1 fruit fly cellular context compared by ENCODE assay signal in the genomic region with DNA sequence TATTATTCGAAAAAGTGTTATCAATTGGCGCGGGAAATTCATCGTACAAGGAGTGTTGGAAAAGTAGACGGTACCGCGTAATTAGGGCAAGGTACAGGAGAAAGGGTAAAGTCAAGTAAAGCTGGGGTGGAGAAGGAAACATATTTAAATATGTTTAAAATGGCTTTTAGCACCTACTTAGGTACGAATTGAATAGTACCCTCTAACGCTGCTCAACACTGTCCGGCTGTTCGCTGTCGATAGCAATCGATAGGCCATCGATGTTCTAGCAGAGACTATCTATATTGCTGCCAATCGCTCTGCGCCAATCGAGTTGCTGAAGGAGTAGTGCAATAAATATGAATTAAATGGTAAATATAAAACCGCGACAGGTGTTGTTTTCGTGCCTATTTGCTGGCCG.
TF ChIP-seq lines count a peak whose summit lies in the region.

Gene X11L (plus strand): TSS at position 279 of the 400 bp plus-strand sequence.

TF ChIP-seq in whole organism, embryonic, 481 proteins besides CTCF, POLR2A, EP300 and RAD21 (continued from another document and continues in another):
- TF ChIP-seq CG31388 (GFP tag; optimal IDR thresholded peaks at IDR 0.05; lab: Kevin White, UChicago) (peak; percentile 43), CG11456 (GFP tag; IDR thresholded peaks at IDR 0.05; lab: Robert Waterston, UW) (peak; percentile 77), CG30403 (GFP tag; optimal IDR thresholded peaks at IDR 0.05; lab: Kevin White, UChicago) (peak; percentile 78), gt (GFP tag; IDR thresholded peaks at IDR 0.05; lab: Robert Waterston, UW) (no peak), CG14441 (GFP tag; IDR thresholded peaks at IDR 0.05; lab: Robert Waterston, UW) (peak; percentile 52; the same call in 1 of the 2 replicates), oc (tag; optimal IDR thresholded peaks at IDR 0.05; lab: Kevin White, UChicago) (no peak), slbo (GFP tag; IDR thresholded peaks at IDR 0.05; lab: Robert Waterston, UW) (peak; percentile 81), cg (GFP tag; optimal IDR thresholded peaks at IDR 0.05; lab: Kevin White, UChicago) (no peak), az2 (GFP tag; optimal IDR thresholded peaks at IDR 0.05; lab: Kevin White, UChicago) (peak; percentile 72), emc (GFP tag; optimal IDR thresholded peaks at IDR 0.05; lab: Kevin White, UChicago) (peak; percentile 52), CG12299 (tag; optimal IDR thresholded peaks at IDR 0.05; lab: Kevin White, UChicago) (no peak), tup (GFP tag; optimal IDR thresholded peaks at IDR 0.05; lab: Kevin White, UChicago) (peak; percentile 68), CG7372 (GFP tag; IDR thresholded peaks at IDR 0.05; lab: Robert Waterston, UW) (peak; percentile 48; the same call in 1 of the 2 replicates), Drgx (GFP tag; IDR thresholded peaks at IDR 0.05; lab: Robert Waterston, UW) (peak; percentile 56; the same call in 1 of the 2 replicates), Sin3A (optimal IDR thresholded peaks at IDR 0.05; lab: Kevin White, UChicago) (peak; percentile 65), bsh (GFP tag; optimal IDR thresholded peaks at IDR 0.05; lab: Kevin White, UChicago) (peak in 1 of 2 experiments; percentile 56), Lpt (GFP tag; optimal IDR thresholded peaks at IDR 0.05; lab: Kevin White, UChicago) (no peak), ftz-f1 (GFP tag; optimal IDR thresholded peaks at IDR 0.05; lab: Kevin White, UChicago) (peak; percentile 30), vfl (GFP tag; optimal IDR thresholded peaks at IDR 0.05; lab: Kevin White, UChicago) (peak; percentile 79), CG13287 (GFP tag; IDR thresholded peaks at IDR 0.05; lab: Robert Waterston, UW; ENCODE audit: partially characterized antibody) (peak; percentile 89), ci (GFP tag; IDR thresholded peaks at IDR 0.05; lab: Robert Waterston, UW) (peak; percentile 83), CG16813 (GFP tag; IDR thresholded peaks at IDR 0.05; lab: Robert Waterston, UW; ENCODE audit: partially characterized antibody) (peak; percentile 91), vnd (GFP tag; IDR thresholded peaks at IDR 0.05; lab: Robert Waterston, UW; ENCODE audit: partially characterized antibody) (peak; percentile 83), CG14965 (GFP tag; optimal IDR thresholded peaks at IDR 0.05; lab: Kevin White, UChicago; ENCODE audit: borderline replicate concordance) (no peak), Scr (GFP tag; IDR thresholded peaks at IDR 0.05; lab: Robert Waterston, UW; ENCODE audit: partially characterized antibody) (peak; percentile 89), Pdp1 (GFP tag; optimal IDR thresholded peaks at IDR 0.05; lab: Kevin White, UChicago) (peak; percentile 65 to 75), sd (tag; optimal IDR thresholded peaks at IDR 0.05; lab: Kevin White, UChicago) (no peak), MBD-R2 (GFP tag; IDR thresholded peaks at IDR 0.05; lab: Robert Waterston, UW) (peak; percentile 83), ems (GFP tag; optimal IDR thresholded peaks at IDR 0.05; lab: Kevin White, UChicago) (peak; percentile 59), salm (tag; optimal IDR thresholded peaks at IDR 0.05; lab: Kevin White, UChicago) (no peak), CG4328 (GFP tag; optimal IDR thresholded peaks at IDR 0.05; lab: Kevin White, UChicago) (no peak), peb (GFP tag; IDR thresholded peaks at IDR 0.05; lab: Robert Waterston, UW) (peak; percentile 31; the same call in 1 of the 2 replicates), danr (GFP tag; IDR thresholded peaks at IDR 0.05; lab: Robert Waterston, UW) (no peak), dmrt99B (tag; optimal IDR thresholded peaks at IDR 0.05; lab: Kevin White, UChicago) (no peak), Myb (GFP tag; optimal IDR thresholded peaks at IDR 0.05; lab: Kevin White, UChicago) (peak; percentile 81), Gug (GFP tag; IDR thresholded peaks at IDR 0.05; lab: Robert Waterston, UW) (peak; percentile 70; the same call in 3 of the 4 replicates), CG7357 (GFP tag; IDR thresholded peaks at IDR 0.05; lab: Robert Waterston, UW) (peak; percentile 24; the same call in 1 of the 3 replicates), kah (GFP tag; optimal IDR thresholded peaks at IDR 0.05; lab: Kevin White, UChicago) (no peak), HHEX (GFP tag; optimal IDR thresholded peaks at IDR 0.05; lab: Kevin White, UChicago) (peak; percentile 66), Dip2 (GFP tag; IDR thresholded peaks at IDR 0.05; lab: Robert Waterston, UW) (no peak), CG11093 (GFP tag; IDR thresholded peaks at IDR 0.05; lab: Robert Waterston, UW) (no peak; the same call in 2 of the 3 replicates), CG12236 (GFP tag; optimal IDR thresholded peaks at IDR 0.05; lab: Kevin White, UChicago) (peak; percentile 37), CG13624 (GFP tag; optimal IDR thresholded peaks at IDR 0.05; lab: Kevin White, UChicago) (peak; percentile 69), Adf1 (GFP tag; IDR thresholded peaks at IDR 0.05; lab: Robert Waterston, UW) (peak; percentile 59), tx (GFP tag; optimal IDR thresholded peaks at IDR 0.05; lab: Kevin White, UChicago) (peak; percentile 70), Sry-δ (GFP tag; optimal IDR thresholded peaks at IDR 0.05; lab: Kevin White, UChicago) (peak; percentile 82), Ets97D (GFP tag; optimal IDR thresholded peaks at IDR 0.05; lab: Kevin White, UChicago) (peak; percentile 82), CG8359 (GFP tag; optimal IDR thresholded peaks at IDR 0.05; lab: Kevin White, UChicago; ENCODE audit: borderline replicate concordance) (no peak), CG2712 (tag; optimal IDR thresholded peaks at IDR 0.05; lab: Kevin White, UChicago) (peak; percentile 48), CG18764 (GFP tag; optimal IDR thresholded peaks at IDR 0.05; lab: Kevin White, UChicago) (peak; percentile 64), wek (GFP tag; optimal IDR thresholded peaks at IDR 0.05; lab: Kevin White, UChicago) (peak; percentile 8), Xrp1 (GFP tag; IDR thresholded peaks at IDR 0.05; lab: Robert Waterston, UW) (peak; percentile 70), CG33213 (GFP tag; optimal IDR thresholded peaks at IDR 0.05; lab: Kevin White, UChicago) (peak; percentile 76), CHES-1-like (GFP tag; optimal IDR thresholded peaks at IDR 0.05; lab: Kevin White, UChicago) (peak; percentile 79), CG9609 (GFP tag; optimal IDR thresholded peaks at IDR 0.05; lab: Kevin White, UChicago) (peak; percentile 78), Hmx (GFP tag; optimal IDR thresholded peaks at IDR 0.05; lab: Kevin White, UChicago) (no peak), Fer1 (GFP tag; optimal IDR thresholded peaks at IDR 0.05; lab: Kevin White, UChicago) (peak; percentile 53), CG4360 (GFP tag; IDR thresholded peaks at IDR 0.05; lab: Robert Waterston, UW) (no peak), Atf3 (GFP tag; optimal IDR thresholded peaks at IDR 0.05; lab: Kevin White, UChicago) (peak; percentile 29), CG1024 (GFP tag; IDR thresholded peaks at IDR 0.05; lab: Robert Waterston, UW) (peak; percentile 63; the same call in 1 of the 2 replicates), CG10979 (tag; optimal IDR thresholded peaks at IDR 0.05; lab: Kevin White, UChicago) (peak; percentile 49), CG10462 (GFP tag; optimal IDR thresholded peaks at IDR 0.05; lab: Kevin White, UChicago) (no peak), CG9727 (GFP tag; optimal IDR thresholded peaks at IDR 0.05; lab: Kevin White, UChicago) (peak; percentile 59), lov (optimal IDR thresholded peaks at IDR 0.05; lab: Kevin White, UChicago) (no peak), lov (GFP tag; IDR thresholded peaks at IDR 0.05; lab: Robert Waterston, UW) (no peak), Fer3 (tag; optimal IDR thresholded peaks at IDR 0.05; lab: Kevin White, UChicago) (no peak), CG11560 (tag; IDR thresholded peaks at IDR 0.05; lab: Robert Waterston, UW) (peak; percentile 74; the same call in 2 of the 3 replicates), CG33557 (GFP tag; optimal IDR thresholded peaks at IDR 0.05; lab: Kevin White, UChicago) (peak; percentile 15), nmo (GFP tag; optimal IDR thresholded peaks at IDR 0.05; lab: Kevin White, UChicago) (peak; percentile 64), Ravus (GFP tag; IDR thresholded peaks at IDR 0.05; lab: Robert Waterston, UW) (no peak; the same call in 1 of the 2 replicates), Bdp1 (GFP tag; optimal IDR thresholded peaks at IDR 0.05; lab: Kevin White, UChicago) (peak; percentile 70), CG14667 (GFP tag; IDR thresholded peaks at IDR 0.05; lab: Robert Waterston, UW) (0 out of 2 replicates have a peak, but pooled peaks have one; percentile 14), CG17802 (tag; optimal IDR thresholded peaks at IDR 0.05; lab: Kevin White, UChicago) (no peak), ab (GFP tag; optimal IDR thresholded peaks at IDR 0.05; lab: Kevin White, UChicago) (peak; percentile 39), row (GFP tag; IDR thresholded peaks at IDR 0.05; lab: Robert Waterston, UW) (peak; percentile 69), CG12744 (GFP tag; optimal IDR thresholded peaks at IDR 0.05; lab: Kevin White, UChicago) (peak; percentile 50), sens-2 (GFP tag; IDR thresholded peaks at IDR 0.05; lab: Robert Waterston, UW) (no peak), CG42726 (GFP tag; IDR thresholded peaks at IDR 0.05; lab: Robert Waterston, UW; ENCODE audit: partially characterized antibody) (peak; percentile 90), CG15073 (GFP tag; optimal IDR thresholded peaks at IDR 0.05; lab: Kevin White, UChicago) (no peak), crp (GFP tag; optimal IDR thresholded peaks at IDR 0.05; lab: Kevin White, UChicago) (peak in 1 of 2 experiments; percentile 34), esg (GFP tag; conservative IDR thresholded peaks at IDR 0.05; lab: Robert Waterston, UW) (peak; percentile 28; the same call in 1 of the 2 replicates), unpg (GFP tag; optimal IDR thresholded peaks at IDR 0.05; lab: Kevin White, UChicago) (no peak), Bteb2 (GFP tag; optimal IDR thresholded peaks at IDR 0.05; lab: Kevin White, UChicago) (peak; percentile 55), lab (GFP tag; optimal IDR thresholded peaks at IDR 0.05; lab: Kevin White, UChicago) (no peak), ATbp (GFP tag; optimal IDR thresholded peaks at IDR 0.05; lab: Kevin White, UChicago) (peak; percentile 52), shn (GFP tag; optimal IDR thresholded peaks at IDR 0.05; lab: Kevin White, UChicago) (peak; percentile 73), CG10267 (tag; optimal IDR thresholded peaks at IDR 0.05; lab: Kevin White, UChicago) (peak; percentile 95), inv (GFP tag; IDR thresholded peaks at IDR 0.05; lab: Robert Waterston, UW; ENCODE audit: partially characterized antibody) (peak; percentile 85), HLH3B (GFP tag; IDR thresholded peaks at IDR 0.05; lab: Robert Waterston, UW) (peak; percentile 65; the same call in 1 of the 2 replicates), CG15479 (GFP tag; optimal IDR thresholded peaks at IDR 0.05; lab: Kevin White, UChicago) (no peak), Ada2b (GFP tag; IDR thresholded peaks at IDR 0.05; lab: Robert Waterston, UW) (peak; percentile 28; the same call in 1 of the 2 replicates), stwl (tag; optimal IDR thresholded peaks at IDR 0.05; lab: Kevin White, UChicago) (peak; percentile 90), schlank (tag; optimal IDR thresholded peaks at IDR 0.05; lab: Kevin White, UChicago) (no peak), CG12942 (GFP tag; optimal IDR thresholded peaks at IDR 0.05; lab: Kevin White, UChicago) (peak; percentile 64), Usf (GFP tag; optimal IDR thresholded peaks at IDR 0.05; lab: Kevin White, UChicago) (no peak), CG10147 (GFP tag; optimal IDR thresholded peaks at IDR 0.05; lab: Kevin White, UChicago) (no peak), CG9797 (GFP tag; optimal IDR thresholded peaks at IDR 0.05; lab: Kevin White, UChicago) (peak; percentile 13), CG3838 (GFP tag; optimal IDR thresholded peaks at IDR 0.05; lab: Kevin White, UChicago) (peak; percentile 20), CG6254 (GFP tag; optimal IDR thresholded peaks at IDR 0.05; lab: Kevin White, UChicago) (no peak), org-1 (GFP tag; optimal IDR thresholded peaks at IDR 0.05; lab: Kevin White, UChicago) (peak; percentile 47), dysf (GFP tag; IDR thresholded peaks at IDR 0.05; lab: Robert Waterston, UW) (peak; percentile 68), CG4424 (GFP tag; optimal IDR thresholded peaks at IDR 0.05; lab: Kevin White, UChicago) (peak; percentile 63), Hand (GFP tag; optimal IDR thresholded peaks at IDR 0.05; lab: Kevin White, UChicago) (no peak), pb (GFP tag; optimal IDR thresholded peaks at IDR 0.05; lab: Kevin White, UChicago) (peak; percentile 55), wdn (GFP tag; IDR thresholded peaks at IDR 0.05; lab: Robert Waterston, UW) (0 out of 2 replicates have a peak, but pooled peaks have one; percentile 42), CG17361 (GFP tag; IDR thresholded peaks at IDR 0.05; lab: Robert Waterston, UW) (no peak), zfh2 (GFP tag; optimal IDR thresholded peaks at IDR 0.05; lab: Kevin White, UChicago) (peak; percentile 84), gce (GFP tag; IDR thresholded peaks at IDR 0.05; lab: Robert Waterston, UW) (no peak), Hey (tag; optimal IDR thresholded peaks at IDR 0.05; lab: Kevin White, UChicago) (no peak), CG5953 (GFP tag; IDR thresholded peaks at IDR 0.05; lab: Robert Waterston, UW) (no peak), CG8924 (tag; optimal IDR thresholded peaks at IDR 0.05; lab: Kevin White, UChicago) (no peak), CG4820 (GFP tag; optimal IDR thresholded peaks at IDR 0.05; lab: Kevin White, UChicago) (peak; percentile 65), tna (GFP tag; IDR thresholded peaks at IDR 0.05; lab: Robert Waterston, UW; ENCODE audit: partially characterized antibody) (peak; percentile 87), Meics (GFP tag; optimal IDR thresholded peaks at IDR 0.05; lab: Kevin White, UChicago) (peak; percentile 66), CG11504 (tag; optimal IDR thresholded peaks at IDR 0.05; lab: Kevin White, UChicago) (no peak), Rfx (GFP tag; IDR thresholded peaks at IDR 0.05; lab: Robert Waterston, UW) (peak; percentile 84), CkIIα-i1 (GFP tag; IDR thresholded peaks at IDR 0.05; lab: Robert Waterston, UW) (no peak), jing (GFP tag; optimal IDR thresholded peaks at IDR 0.05; lab: Kevin White, UChicago) (peak; percentile 35), CG6813 (GFP tag; optimal IDR thresholded peaks at IDR 0.05; lab: Kevin White, UChicago) (peak; percentile 8), CG17568 (GFP tag; optimal IDR thresholded peaks at IDR 0.05; lab: Kevin White, UChicago) (no peak), Gsc (GFP tag; IDR thresholded peaks at IDR 0.05; lab: Robert Waterston, UW) (no peak), CG16815 (GFP tag; optimal IDR thresholded peaks at IDR 0.05; lab: Kevin White, UChicago) (peak; percentile 46), pnt (GFP tag; optimal IDR thresholded peaks at IDR 0.05; lab: Kevin White, UChicago) (peak; percentile 66), CG8765 (GFP tag; IDR thresholded peaks at IDR 0.05; lab: Robert Waterston, UW) (peak; percentile 61)
